Worm (Caenorhabditis elegans): Measurements from ENCODE around the gene nspb-1.
"Not testable (repeated sequence)": the region's sequence is repeated elsewhere in the genome, so short reads cannot be mapped to it uniquely, and the experiment has no call there.

Gene nspb-1

ce11 chrIV:6602376-6602775, 11.5 kb upstream of the nspb-1 start, which contains the start of gene F15B10.3:
Gene F15B10.3, plus strand, starts transcription at chrIV:6602676.
- TF ChIP-seq snpc-4 (tag; optimal IDR thresholded peaks at IDR 0.05) (no peak), ztf-4 (tag; optimal IDR thresholded peaks at IDR 0.05) (no peak), ama-1 (optimal IDR thresholded peaks at IDR 0.05) (no peak), lin-13 (GFP tag; optimal IDR thresholded peaks at IDR 0.05) (no peak), nhr-237 (tag; optimal IDR thresholded peaks at IDR 0.05) (no peak), elt-1 (tag; optimal IDR thresholded peaks at IDR 0.05) (no peak), nhr-25 (tag; optimal IDR thresholded peaks at IDR 0.05) (no peak), gmeb-1 (tag; optimal IDR thresholded peaks at IDR 0.05) (no peak), unc-55 (GFP tag; optimal IDR thresholded peaks at IDR 0.05) (no peak), lsy-2 (tag; optimal IDR thresholded peaks at IDR 0.05) (no peak), nhr-77 (tag; optimal IDR thresholded peaks at IDR 0.05) (no peak), ztf-11 (tag; optimal IDR thresholded peaks at IDR 0.05) (no peak), ceh-16 (tag; optimal IDR thresholded peaks at IDR 0.05) (no peak), lin-11 (tag; optimal IDR thresholded peaks at IDR 0.05) (no peak), nhr-23 (tag; optimal IDR thresholded peaks at IDR 0.05) (no peak), ztf-1 (GFP tag; conservative IDR thresholded peaks at IDR 0.05) (no peak), lin-39 (tag; optimal IDR thresholded peaks at IDR 0.05) (no peak)

- peak; percentile 18 for TF ChIP-seq sma-9 (GFP tag; optimal IDR thresholded peaks at IDR 0.05)
- TF ChIP-seq sma-9 (tag; optimal IDR thresholded peaks at IDR 0.05) = no peak
- TF ChIP-seq fos-1 (tag; optimal IDR thresholded peaks at IDR 0.05) = peak; percentile 47
- TF ChIP-seq C34F6.9 (tag; optimal IDR thresholded peaks at IDR 0.05) = peak; percentile 51
- TF ChIP-seq nhr-129 (tag; optimal IDR thresholded peaks at IDR 0.05) = peak; percentile 62
- peak; percentile 74 for TF ChIP-seq unc-55 (GFP tag; optimal IDR thresholded peaks at IDR 0.05)
- TF ChIP-seq peb-1 (tag; optimal IDR thresholded peaks at IDR 0.05) = no peak
- peak; percentile 12 for TF ChIP-seq crh-2 (tag; optimal IDR thresholded peaks at IDR 0.05)
- no peak for TF ChIP-seq ztf-11 (tag; optimal IDR thresholded peaks at IDR 0.05)
Observed at ce11 chrIV:6601213-6601724, 10.4 kb upstream of the nspb-1 start, which contains the start of gene sup-36. Gene sup-36, plus strand, starts transcription at chrIV:6601674.

- TF ChIP-seq nhr-11 (tag; optimal IDR thresholded peaks at IDR 0.05) (no peak), fos-1 (tag; optimal IDR thresholded peaks at IDR 0.05) (no peak), lin-39 (tag; optimal IDR thresholded peaks at IDR 0.05) (no peak), elt-3 (tag; optimal IDR thresholded peaks at IDR 0.05) (no peak), crh-2 (tag; optimal IDR thresholded peaks at IDR 0.05) (no peak), elt-1 (tag; optimal IDR thresholded peaks at IDR 0.05) (no peak), Y55F3AM.14 (GFP tag; optimal IDR thresholded peaks at IDR 0.05) (no peak), mdl-1 (tag; optimal IDR thresholded peaks at IDR 0.05) (no peak), alr-1 (tag; optimal IDR thresholded peaks at IDR 0.05) (no peak), nhr-25 (tag; optimal IDR thresholded peaks at IDR 0.05) (no peak), snpc-4 (tag; optimal IDR thresholded peaks at IDR 0.05) (no peak), ztf-1 (GFP tag; conservative IDR thresholded peaks at IDR 0.05) (no peak)
Observed at ce11 chrIV:6599447-6599846, 8.5 kb upstream of the nspb-1 start, which contains the start of gene F38A5.8. Gene F38A5.8, plus strand, starts transcription at chrIV:6599747.

ce11 chrIV:6598740-6599139, 7.8 kb upstream of the nspb-1 start, which contains the start of gene nspb-5:
Gene nspb-5, plus strand, starts transcription at chrIV:6599040.
- not testable (repeated sequence) for TF ChIP-seq elt-1, lsy-2, ceh-16 (tag; optimal IDR thresholded peaks at IDR 0.05)

- not testable (repeated sequence) for TF ChIP-seq skn-1, nhr-11, mdl-1 (tag; optimal IDR thresholded peaks at IDR 0.05)
Observed at ce11 chrIV:6597918-6598317, 7.0 kb upstream of the nspb-1 start, which contains the start of gene nspb-4. Gene nspb-4, plus strand, starts transcription at chrIV:6598218.

ce11 chrIV:6597298-6597697, 6.4 kb upstream of the nspb-1 start, which contains the start of gene F38A5.6:
Gene F38A5.6, minus strand, starts transcription at chrIV:6597398.
- no peak for TF ChIP-seq sma-3 (GFP tag; optimal IDR thresholded peaks at IDR 0.05)
- TF ChIP-seq nhr-10 (tag; optimal IDR thresholded peaks at IDR 0.05) = no peak
- TF ChIP-seq R02D3.7 (tag; optimal IDR thresholded peaks at IDR 0.05) = no peak
- TF ChIP-seq snpc-4 (tag; optimal IDR thresholded peaks at IDR 0.05) = no peak
- no peak for TF ChIP-seq ztf-1 (GFP tag; conservative IDR thresholded peaks at IDR 0.05)
- TF ChIP-seq mbf-1 (tag; optimal IDR thresholded peaks at IDR 0.05) = no peak
- no peak for TF ChIP-seq ceh-16 (tag; optimal IDR thresholded peaks at IDR 0.05)
- TF ChIP-seq egl-27 (tag; optimal IDR thresholded peaks at IDR 0.05) = no peak
- no peak for TF ChIP-seq unc-55 (GFP tag; optimal IDR thresholded peaks at IDR 0.05)
- no peak for TF ChIP-seq blmp-1 (tag; optimal IDR thresholded peaks at IDR 0.05; ENCODE audit: insufficient read depth)
- no peak for TF ChIP-seq fos-1 (tag; optimal IDR thresholded peaks at IDR 0.05)
- TF ChIP-seq Y55F3AM.14 (GFP tag; optimal IDR thresholded peaks at IDR 0.05) = no peak
- TF ChIP-seq unc-39 (tag; optimal IDR thresholded peaks at IDR 0.05) = no peak
- no peak for TF ChIP-seq elt-1 (tag; optimal IDR thresholded peaks at IDR 0.05)
- no peak for TF ChIP-seq zag-1 (tag; optimal IDR thresholded peaks at IDR 0.05)

All from whole organism, L2 larva.